Fruit fly (Drosophila melanogaster): ENCODE measurements around the gene RpS14b.

dm6 chrX:7908239-7909068 is 26.2 kb upstream of the RpS14b start, which contains the start of the genes dpr14 and spidey:
- peak; percentile 93 for TF ChIP-seq sisA (GFP tag; IDR thresholded peaks at IDR 0.05)
- peak; percentile 31 for TF ChIP-seq Sry-β (GFP tag; optimal IDR thresholded peaks at IDR 0.05)
- TF ChIP-seq Myb (GFP tag; optimal IDR thresholded peaks at IDR 0.05) = peak; percentile 75
- peak in 1 of 3 experiments; percentile 76 for TF ChIP-seq lola (GFP tag; optimal IDR thresholded peaks at IDR 0.05)
- TF ChIP-seq Adf1 (GFP tag; IDR thresholded peaks at IDR 0.05) = peak; percentile 83; the same call in 1 of the 2 replicates
